Fruit fly (Drosophila melanogaster) whole organism, pupa: ENCODE measurements around the gene eIF2Bbeta.

Experiments used
- CG10348 ChIP-seq: fragments of 200-800 bp; sonication (Bioruptor generic); IDR thresholded peaks from 2 replicates; pipeline ENCODE4 v1.3.6; 2022; ENCODE audit warnings: missing biosample characterization, missing genetic modification characterization
- CG12605 ChIP-seq: fragments of 200-800 bp; sonication (Bioruptor generic); IDR thresholded peaks from 2 replicates; pipeline ENCODE4 v1.3.6; 2022; ENCODE audit warnings: missing biosample characterization, missing genetic modification characterization
- CG13204 ChIP-seq: fragments of 200-800 bp; sonication (Bioruptor generic); optimal IDR thresholded peaks from 2 replicates; lab custom pipeline; 2018; ENCODE audit warnings: missing biosample characterization, mild to moderate bottlenecking, missing genetic modification characterization, moderate library complexity
- CG15710 ChIP-seq: fragments of 200-800 bp; sonication (Bioruptor generic); optimal IDR thresholded peaks from 2 replicates; lab custom pipeline; 2018; ENCODE audit warnings: missing biosample characterization, mild to moderate bottlenecking, missing genetic modification characterization, moderate library complexity
- CG32121 ChIP-seq: fragments of 200-800 bp; sonication (Bioruptor generic); IDR thresholded peaks from 2 replicates; pipeline ENCODE4 v1.3.6; 2022; ENCODE audit warnings: missing biosample characterization, missing genetic modification characterization
- CG9948 ChIP-seq: fragments of 200-800 bp; sonication (Bioruptor generic); optimal IDR thresholded peaks from 2 replicates; lab custom pipeline; 2018; ENCODE audit warnings: missing biosample characterization, mild to moderate bottlenecking, missing genetic modification characterization, moderate library complexity
- EcR ChIP-seq: fragments of 200-800 bp; sonication (Bioruptor generic); optimal IDR thresholded peaks from 3 replicates; lab custom pipeline; 2019; ENCODE audit warnings: missing biosample characterization, missing genetic modification characterization, mild to moderate bottlenecking, moderate library complexity, missing genetic modification reagents
- Ets98B ChIP-seq: fragments of 200-800 bp; sonication (Bioruptor generic); IDR thresholded peaks from 2 replicates; pipeline ENCODE4 v1.3.6; 2022; ENCODE audit warnings: missing biosample characterization, missing genetic modification characterization
- Pif1A ChIP-seq: fragments of 200-800 bp; sonication (Bioruptor generic); optimal IDR thresholded peaks from 3 replicates; lab custom pipeline; 2016; ENCODE audit warnings: missing biosample characterization, missing genetic modification characterization
- Pif1B ChIP-seq: fragments of 200-800 bp; sonication (Bioruptor generic); optimal IDR thresholded peaks from 3 replicates; lab custom pipeline; 2016; ENCODE audit warnings: missing biosample characterization, missing genetic modification characterization
- Snoo ChIP-seq: fragments of 200-800 bp; sonication (Bioruptor generic); optimal IDR thresholded peaks from 3 replicates; lab custom pipeline; 2017; ENCODE audit warnings: missing biosample characterization, mild to moderate bottlenecking, missing genetic modification characterization, inconsistent platforms
- fd96Ca ChIP-seq: fragments of 200-800 bp; sonication (Bioruptor generic); IDR thresholded peaks from 3 replicates; pipeline ENCODE4 v1.3.6; 2022; ENCODE audit warnings: missing biosample characterization, missing genetic modification characterization
- gl ChIP-seq: fragments of 200-800 bp; sonication (Bioruptor generic); optimal IDR thresholded peaks from 2 replicates; lab custom pipeline; 2018; ENCODE audit warnings: missing biosample characterization, mild to moderate bottlenecking, missing genetic modification characterization
- rn ChIP-seq: fragments of 200-800 bp; sonication (Bioruptor generic); IDR thresholded peaks from 2 replicates; pipeline ENCODE4 v1.3.6; 2022; ENCODE audit warnings: missing biosample characterization, missing genetic modification characterization

DNA sequence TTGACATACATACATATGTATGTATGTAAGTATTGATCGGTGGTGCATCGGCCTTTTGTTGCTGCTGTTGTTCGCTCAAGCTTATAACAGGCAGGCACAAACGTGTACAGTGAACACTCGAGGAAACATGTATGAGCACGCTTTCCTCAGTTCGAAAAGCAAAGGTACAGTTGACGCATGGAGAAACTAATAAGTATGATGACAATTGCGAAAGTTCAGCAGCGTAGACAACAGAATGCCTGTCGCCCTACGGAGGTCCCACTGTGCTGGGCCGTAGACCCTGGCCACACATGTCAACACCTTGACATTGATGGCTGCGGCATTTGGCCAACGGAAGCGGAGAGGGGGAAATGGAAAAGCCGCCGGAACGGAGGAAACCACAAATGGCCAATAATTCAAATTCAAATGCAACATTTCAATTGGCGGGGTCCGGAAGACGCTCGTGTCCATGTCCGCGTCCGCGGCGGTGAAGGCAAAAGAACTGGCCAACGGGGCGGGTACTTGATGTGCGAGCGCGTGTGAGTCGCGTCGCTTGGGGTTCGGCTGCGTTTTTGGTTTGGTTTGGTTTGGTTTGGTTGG, 3.9 kb downstream of the eIF2Bbeta start, which contains the start of gene CG2681:
- no peak for TF ChIP-seq CG9948
- no peak for TF ChIP-seq Pif1B (GFP tag; lab: Kevin White, UChicago)
- TF ChIP-seq gl (tag; lab: Kevin White, UChicago), result no peak
- TF ChIP-seq Snoo (tag; lab: Kevin White, UChicago), result no peak
- TF ChIP-seq CG15710, result no peak
- TF ChIP-seq CG13204, result no peak
- no peak for TF ChIP-seq CG32121 (GFP tag; lab: Robert Waterston, UW)
- no peak for TF ChIP-seq EcR (GFP tag; lab: Kevin White, UChicago)
- TF ChIP-seq CG10348 (GFP tag; lab: Robert Waterston, UW), result peak; percentile 26; the same call in 1 of the 2 replicates
- 0 out of 2 replicates have a peak, but pooled peaks have one; percentile 34 for TF ChIP-seq CG12605 (GFP tag; lab: Robert Waterston, UW)
- TF ChIP-seq Pif1A (GFP tag; lab: Kevin White, UChicago), result no peak
- TF ChIP-seq rn, result no peak
- TF ChIP-seq Ets98B (GFP tag; lab: Robert Waterston, UW), result peak; percentile 47
- TF ChIP-seq fd96Ca (GFP tag; lab: Robert Waterston, UW), result peak; percentile 61
